Fruit fly (Drosophila melanogaster) whole organism, embryonic: Measurements from ENCODE around the gene CG34450.

Experiments used
- Bteb2 ChIP-seq: fragments of 200-800 bp; sonication (Bioruptor generic); optimal IDR thresholded peaks from 2 replicates; lab custom pipeline; 2016; ENCODE audit warnings: missing biosample characterization, missing genetic modification characterization
- CG10543 ChIP-seq: fragments of 200-800 bp; sonication (Bioruptor generic); optimal IDR thresholded peaks from 3 replicates; lab custom pipeline; 2017; ENCODE audit warnings: missing biosample characterization, mild to moderate bottlenecking, missing genetic modification characterization, moderate library complexity
- CG10959 ChIP-seq: fragments of 200-800 bp; sonication (Bioruptor generic); IDR thresholded peaks from 2 replicates; pipeline ENCODE4 v1.3.6; 2022; ENCODE audit warnings: missing biosample characterization, missing genetic modification characterization
- CG11247 ChIP-seq: fragments of 200-800 bp; sonication (Bioruptor generic); IDR thresholded peaks from 2 replicates; pipeline ENCODE4 v1.3.6; 2022; ENCODE audit warnings: missing biosample characterization, missing genetic modification characterization
- CG11504 ChIP-seq: fragments of 200-800 bp; sonication (Bioruptor generic); optimal IDR thresholded peaks from 3 replicates; lab custom pipeline; 2019; ENCODE audit warnings: missing biosample characterization, mild to moderate bottlenecking, missing genetic modification characterization, moderate library complexity
- CG12104 ChIP-seq: fragments of 200-800 bp; sonication (Bioruptor generic); optimal IDR thresholded peaks from 3 replicates; lab custom pipeline; 2016; ENCODE audit warnings: missing biosample characterization, missing genetic modification characterization
- CG12236 ChIP-seq: fragments of 200-800 bp; sonication (Bioruptor generic); optimal IDR thresholded peaks from 2 replicates; lab custom pipeline; 2016; ENCODE audit warnings: missing biosample characterization, missing genetic modification characterization
- CG13894 ChIP-seq: fragments of 200-800 bp; sonication (Bioruptor generic); optimal IDR thresholded peaks from 3 replicates; lab custom pipeline; 2018; ENCODE audit warnings: missing biosample characterization, mild to moderate bottlenecking, missing genetic modification characterization, moderate library complexity
- CG15514 ChIP-seq: fragments of 200-800 bp; sonication (Bioruptor generic); optimal IDR thresholded peaks from 3 replicates; lab custom pipeline; 2017; ENCODE audit warnings: missing biosample characterization, missing genetic modification characterization, mild to moderate bottlenecking, moderate library complexity, missing genetic modification reagents
- CG15696 ChIP-seq: fragments of 200-800 bp; sonication (Bioruptor generic); optimal IDR thresholded peaks from 2 replicates; lab custom pipeline; 2019; ENCODE audit warnings: missing biosample characterization, mild to moderate bottlenecking, missing genetic modification characterization, moderate library complexity
- CG17186 ChIP-seq: fragments of 200-800 bp; sonication (Bioruptor generic); optimal IDR thresholded peaks from 3 replicates; lab custom pipeline; 2017; ENCODE audit warnings: missing biosample characterization, missing genetic modification reagents, missing genetic modification characterization
- CG2199 ChIP-seq: fragments of 200-800 bp; sonication (Bioruptor generic); IDR thresholded peaks from 3 replicates; pipeline ENCODE4 v1.3.6; 2022; ENCODE audit warnings: missing biosample characterization, missing genetic modification characterization
- CG2712 ChIP-seq: fragments of 200-800 bp; optimal IDR thresholded peaks from 3 replicates; lab custom pipeline; 2019; ENCODE audit warnings: missing biosample characterization, mild to moderate bottlenecking, missing genetic modification characterization, moderate library complexity
- CG31224 ChIP-seq: fragments of 200-800 bp; sonication (Bioruptor generic); IDR thresholded peaks from 2 replicates; pipeline ENCODE4 v1.3.6; 2022; ENCODE audit warnings: missing biosample characterization, missing genetic modification characterization
- CG34422 ChIP-seq: fragments of 200-800 bp; sonication (Bioruptor generic); IDR thresholded peaks from 3 replicates; pipeline ENCODE4 v1.3.6; 2022; ENCODE audit warnings: missing biosample characterization, missing genetic modification characterization
- CG5245 ChIP-seq: fragments of 200-800 bp; sonication (Bioruptor generic); optimal IDR thresholded peaks from 3 replicates; lab custom pipeline; 2016; ENCODE audit warnings: missing biosample characterization, missing genetic modification characterization
- CG7839 ChIP-seq: fragments of 200-800 bp; sonication (Bioruptor generic); optimal IDR thresholded peaks from 3 replicates; lab custom pipeline; 2018; ENCODE audit warnings: missing biosample characterization, mild to moderate bottlenecking, missing genetic modification characterization, moderate library complexity
- CG8359 ChIP-seq: fragments of 200-800 bp; sonication (Bioruptor generic); optimal IDR thresholded peaks from 2 replicates; lab custom pipeline; 2017; ENCODE audit warnings: missing biosample characterization, mild to moderate bottlenecking, missing genetic modification characterization, borderline replicate concordance
- CG8388 ChIP-seq: fragments of 200-800 bp; sonication (Bioruptor generic); optimal IDR thresholded peaks from 2 replicates; lab custom pipeline; 2019; ENCODE audit warnings: missing biosample characterization, mild to moderate bottlenecking, missing genetic modification characterization, moderate library complexity
- CG9609 ChIP-seq: fragments of 200-800 bp; sonication (Bioruptor generic); optimal IDR thresholded peaks from 3 replicates; lab custom pipeline; 2016; ENCODE audit warnings: missing biosample characterization, missing genetic modification characterization
- CkIIα-i1 ChIP-seq: fragments of 200-800 bp; sonication (Bioruptor generic); IDR thresholded peaks from 2 replicates; pipeline ENCODE4 v1.3.6; 2022; ENCODE audit warnings: missing biosample characterization, missing genetic modification characterization
- Dad ChIP-seq: fragments of 200-800 bp; sonication (Bioruptor generic); optimal IDR thresholded peaks from 3 replicates; lab custom pipeline; 2016; ENCODE audit warnings: missing biosample characterization, missing genetic modification characterization
- Doc2 ChIP-seq: fragments of 200-800 bp; sonication (Bioruptor generic); IDR thresholded peaks from 2 replicates; pipeline ENCODE4 v1.3.6; 2022; ENCODE audit warnings: missing biosample characterization, missing genetic modification characterization
- Doc3 ChIP-seq: fragments of 200-800 bp; sonication (Bioruptor generic); IDR thresholded peaks from 3 replicates; pipeline ENCODE4 v1.3.6; 2022; ENCODE audit warnings: missing biosample characterization, missing genetic modification characterization; ENCODE audit not compliant: partially characterized antibody
- ERR ChIP-seq: fragments of 200-800 bp; sonication (Bioruptor generic); optimal IDR thresholded peaks from 2 replicates; lab custom pipeline; 2016; ENCODE audit warnings: missing biosample characterization, missing genetic modification characterization
- Hey ChIP-seq: fragments of 200-800 bp; sonication (Bioruptor generic); optimal IDR thresholded peaks from 3 replicates; lab custom pipeline; 2018; ENCODE audit warnings: missing biosample characterization, mild to moderate bottlenecking, missing genetic modification characterization
- MESR4 ChIP-seq: fragments of 200-800 bp; sonication (Bioruptor generic); optimal IDR thresholded peaks from 2 replicates; lab custom pipeline; 2018; ENCODE audit warnings: missing biosample characterization, mild to moderate bottlenecking, missing genetic modification characterization, moderate library complexity
- Max ChIP-seq: fragments of 200-800 bp; sonication (Bioruptor generic); optimal IDR thresholded peaks from 2 replicates; lab custom pipeline; 2016; ENCODE audit warnings: missing biosample characterization, mild to moderate bottlenecking, missing genetic modification characterization
- Stat92E ChIP-seq, 3 experiments: fragments of >200 bp in 2 of 3; fragments of 200-800 bp in 1 of 3; sonication (Bioruptor generic) in 1 of 3; optimal IDR thresholded peaks; 2 replicates each; lab custom pipeline; 2017 to 2019; ENCODE audit warnings: missing biosample characterization in 3 of 3, missing genetic modification characterization in 3 of 3, mild to moderate bottlenecking in 1 of 3, moderate library complexity in 1 of 3
- Tbp ChIP-seq: fragments of >200 bp; optimal IDR thresholded peaks from 2 replicates; lab custom pipeline; 2018; ENCODE audit warnings: missing biosample characterization, missing genetic modification characterization
- YL-1 ChIP-seq: fragments of 200-800 bp; sonication (Bioruptor generic); optimal IDR thresholded peaks from 3 replicates; lab custom pipeline; 2017; ENCODE audit warnings: missing biosample characterization, mild to moderate bottlenecking, missing genetic modification characterization
- ac ChIP-seq: fragments of 200-800 bp; sonication (Bioruptor generic); optimal IDR thresholded peaks from 3 replicates; lab custom pipeline; 2017; ENCODE audit warnings: missing biosample characterization, mild to moderate bottlenecking, missing genetic modification characterization
- ap ChIP-seq: fragments of 200-800 bp; sonication (Bioruptor generic); IDR thresholded peaks from 2 replicates; pipeline ENCODE4 v1.3.6; 2022; ENCODE audit warnings: missing biosample characterization, missing genetic modification characterization
- bigmax ChIP-seq: fragments of 200-800 bp; sonication (Bioruptor generic); optimal IDR thresholded peaks from 2 replicates; lab custom pipeline; 2018; ENCODE audit warnings: missing biosample characterization, mild to moderate bottlenecking, missing genetic modification characterization
- cas ChIP-seq: fragments of 200-800 bp; sonication (Bioruptor generic); IDR thresholded peaks from 2 replicates; pipeline ENCODE4 v1.3.6; 2022; ENCODE audit warnings: missing biosample characterization, missing genetic modification characterization
- cwo ChIP-seq: fragments of 200-800 bp; sonication (Bioruptor generic); optimal IDR thresholded peaks from 3 replicates; lab custom pipeline; 2017; ENCODE audit warnings: missing biosample characterization, missing genetic modification characterization, mild to moderate bottlenecking, moderate library complexity, missing genetic modification reagents
- dpn ChIP-seq, 2 experiments: fragments of 200-800 bp; sonication (Bioruptor generic); optimal IDR thresholded peaks; 3 replicates each; lab custom pipeline; 2016; ENCODE audit warnings: missing biosample characterization in 2 of 2, missing genetic modification characterization in 2 of 2
- ems ChIP-seq: fragments of 200-800 bp; sonication (Bioruptor generic); optimal IDR thresholded peaks from 3 replicates; lab custom pipeline; 2016; ENCODE audit warnings: missing biosample characterization, missing genetic modification characterization
- esg ChIP-seq: fragments of 200-800 bp; sonication (Bioruptor generic); conservative IDR thresholded peaks from 2 replicates; pipeline ENCODE4 v1.3.6; 2022; ENCODE audit warnings: missing biosample characterization, missing genetic modification characterization
- fd3F ChIP-seq: fragments of 200-800 bp; sonication (Bioruptor generic); optimal IDR thresholded peaks from 2 replicates; lab custom pipeline; 2018; ENCODE audit warnings: missing biosample characterization, mild to moderate bottlenecking, missing genetic modification characterization, moderate library complexity
- gsb-n ChIP-seq: fragments of 200-800 bp; sonication (Bioruptor generic); optimal IDR thresholded peaks from 3 replicates; lab custom pipeline; 2018; ENCODE audit warnings: missing biosample characterization, mild to moderate bottlenecking, missing genetic modification characterization
- ham ChIP-seq: fragments of 200-800 bp; sonication (Bioruptor generic); IDR thresholded peaks from 2 replicates; pipeline ENCODE4 v1.3.6; 2022; ENCODE audit warnings: missing biosample characterization, missing genetic modification characterization
- inv ChIP-seq: fragments of 200-800 bp; sonication (Bioruptor generic); IDR thresholded peaks from 2 replicates; pipeline ENCODE4 v1.3.6; 2022; ENCODE audit warnings: missing biosample characterization, missing genetic modification characterization; ENCODE audit not compliant: partially characterized antibody
- lola ChIP-seq, 3 experiments: fragments of >200 bp in 2 of 3; fragments of 200-800 bp in 1 of 3; sonication (Bioruptor generic) in 1 of 3; optimal IDR thresholded peaks; 2 replicates each; lab custom pipeline; 2017 to 2019; ENCODE audit warnings: missing biosample characterization in 3 of 3, missing genetic modification characterization in 3 of 3, mild to moderate bottlenecking in 1 of 3, moderate library complexity in 1 of 3
- phol ChIP-seq: fragments of 200-800 bp; sonication (Bioruptor generic); optimal IDR thresholded peaks from 3 replicates; lab custom pipeline; 2018; ENCODE audit warnings: missing biosample characterization, mild to moderate bottlenecking, missing genetic modification characterization, moderate library complexity
- slp2 ChIP-seq: fragments of 200-800 bp; sonication (Bioruptor generic); optimal IDR thresholded peaks from 2 replicates; lab custom pipeline; 2016; ENCODE audit warnings: missing biosample characterization, missing genetic modification characterization
- unpg ChIP-seq: fragments of 200-800 bp; sonication (Bioruptor generic); optimal IDR thresholded peaks from 3 replicates; lab custom pipeline; 2018; ENCODE audit warnings: missing biosample characterization, mild to moderate bottlenecking, missing genetic modification characterization, moderate library complexity
- usp ChIP-seq: fragments of >200 bp; optimal IDR thresholded peaks from 2 replicates; lab custom pipeline; 2017; ENCODE audit warnings: missing biosample characterization, missing genetic modification characterization

The CG34450 gene

dm6 chrX:9330387-9330786, at the start of gene CG34450:
Gene CG34450 (minus strand): TSS chrX:9330487.
- TF ChIP-seq ac (no peak), ham (no peak), CG13894 (tag; lab: Kevin White, UChicago) (no peak), unpg (GFP tag; lab: Kevin White, UChicago) (no peak), CG8388 (GFP tag; lab: Kevin White, UChicago) (no peak), CG7839 (tag; lab: Kevin White, UChicago) (no peak), CG8359 (GFP tag; lab: Kevin White, UChicago) (no peak), CG34422 (GFP tag; lab: Robert Waterston, UW) (no peak), CG5245 (GFP tag; lab: Kevin White, UChicago) (no peak), MESR4 (GFP tag; lab: Kevin White, UChicago) (no peak), CG10959 (no peak)

dm6 chrX:9355996-9356708, 25.9 kb upstream of the CG34450 start, which contains the start of the genes Zdhhc8 and BCL7-like:
Gene Zdhhc8 (minus strand): TSS chrX:9356227.
Gene BCL7-like (plus strand): TSS chrX:9356634.
- TF ChIP-seq Stat92E (GFP tag; optimal IDR thresholded peaks at IDR 0.05; lab: Kevin White, UChicago) (peak in 1 of 3 experiments; percentile 0), Dad (GFP tag; lab: Kevin White, UChicago) (no peak), phol (tag; lab: Kevin White, UChicago) (peak; percentile 64), CkIIα-i1 (GFP tag; lab: Robert Waterston, UW) (no peak), gsb-n (tag; lab: Kevin White, UChicago) (no peak), CG15514 (GFP tag; lab: Kevin White, UChicago) (peak; percentile 64), cas (GFP tag; lab: Robert Waterston, UW) (no peak), CG17186 (GFP tag; lab: Kevin White, UChicago) (peak; percentile 61), CG10543 (GFP tag; lab: Kevin White, UChicago) (peak; percentile 15), CG11247 (no peak), Doc3 (GFP tag; lab: Robert Waterston, UW) (peak; percentile 92), CG2712 (peak; percentile 47), CG12236 (no peak), Max (GFP tag; lab: Kevin White, UChicago) (no peak), ap (GFP tag; lab: Robert Waterston, UW) (no peak), Tbp (GFP tag; lab: Kevin White, UChicago) (no peak), CG31224 (GFP tag; lab: Robert Waterston, UW) (no peak), bigmax (GFP tag; lab: Kevin White, UChicago) (no peak), usp (no peak), ems (GFP tag; lab: Kevin White, UChicago) (peak; percentile 5), esg (0 out of 2 replicates have a peak, but pooled peaks have one; percentile 39), Hey (tag; lab: Kevin White, UChicago) (no peak), Doc2 (GFP tag; lab: Robert Waterston, UW) (no peak), CG15696 (tag; lab: Kevin White, UChicago) (no peak), CG11504 (tag; lab: Kevin White, UChicago) (no peak), lola (GFP tag; optimal IDR thresholded peaks at IDR 0.05; lab: Kevin White, UChicago) (peak in 1 of 3 experiments; percentile 21), Bteb2 (GFP tag; lab: Kevin White, UChicago) (no peak), inv (GFP tag; lab: Robert Waterston, UW) (peak; percentile 98), dpn (GFP tag; optimal IDR thresholded peaks at IDR 0.05; lab: Kevin White, UChicago) (peak; percentile 6 to 56), slp2 (GFP tag; lab: Kevin White, UChicago) (no peak), CG9609 (peak; percentile 28), YL-1 (peak; percentile 48), ERR (GFP tag; lab: Kevin White, UChicago) (no peak), CG12104 (GFP tag; lab: Kevin White, UChicago) (peak; percentile 26), CG2199 (GFP tag; lab: Robert Waterston, UW) (no peak), cwo (GFP tag; lab: Kevin White, UChicago) (no peak), fd3F (GFP tag; lab: Kevin White, UChicago) (no peak)
